Worm (Caenorhabditis elegans) whole organism, L4 larva: ENCODE measurements around the gene spp-8.
A peak's percentile ranks its signal among the peaks of the same experiment; 100 is the strongest.

ENCODE experiments used
- F44E2.7 ChIP-seq: fragments of 200-800 bp; sonication (Bioruptor generic); IDR thresholded peaks from 2 replicates; pipeline ENCODE4 v2.1.2; 2022; ENCODE audit warnings: missing genetic modification characterization, missing compliant biosample characterization
- F49E8.2 ChIP-seq: sonication (generic microtip); optimal IDR thresholded peaks from 2 replicates; lab custom pipeline; 2016; ENCODE audit warnings: missing compliant biosample characterization, mild to moderate bottlenecking, missing genetic modification characterization, borderline replicate concordance
- T20F7.1 ChIP-seq: fragments of 200-800 bp; sonication (Bioruptor generic); optimal IDR thresholded peaks from 2 replicates; lab custom pipeline; 2018; ENCODE audit warnings: mild to moderate bottlenecking, missing genetic modification characterization, missing compliant biosample characterization
- Y5F2A.4 ChIP-seq: fragments of 200-800 bp; sonication (Bioruptor generic); optimal IDR thresholded peaks from 2 replicates; lab custom pipeline; 2018; ENCODE audit warnings: mild to moderate bottlenecking, missing genetic modification characterization, missing compliant biosample characterization
- Y75B8A.6 ChIP-seq: fragments of 200-800 bp; sonication (Bioruptor generic); IDR thresholded peaks from 2 replicates; pipeline ENCODE4 v1.3.6; 2022; ENCODE audit warnings: missing genetic modification reagents, missing genetic modification characterization, missing compliant biosample characterization
- ZK337.2 ChIP-seq: fragments of 200-800 bp; sonication (Bioruptor generic); IDR thresholded peaks from 2 replicates; pipeline ENCODE4 v1.3.6; 2022; ENCODE audit warnings: missing genetic modification reagents, missing genetic modification characterization, missing compliant biosample characterization
- aha-1 ChIP-seq: fragments of 150-350 bp; peaks from one replicate; lab custom pipeline; 2014; ENCODE audit warnings: missing biosample characterization, missing genetic modification characterization
- aly-2 ChIP-seq: sonication (generic microtip); optimal IDR thresholded peaks from 2 replicates; lab custom pipeline; 2018; ENCODE audit warnings: missing biosample characterization, missing genetic modification characterization
- attf-4 ChIP-seq: sonication (generic microtip); optimal IDR thresholded peaks from 3 replicates; lab custom pipeline; 2017; ENCODE audit warnings: missing biosample characterization, missing genetic modification characterization
- ceh-32 ChIP-seq: sonication (generic microtip); optimal IDR thresholded peaks from 2 replicates; lab custom pipeline; 2016; ENCODE audit warnings: mild to moderate bottlenecking, missing genetic modification characterization, missing compliant biosample characterization; ENCODE audit not compliant: poor library complexity
- ceh-62 ChIP-seq: sonication (generic microtip); optimal IDR thresholded peaks from 2 replicates; lab custom pipeline; 2017; ENCODE audit warnings: missing biosample characterization, missing genetic modification characterization
- cey-2 ChIP-seq: sonication (generic microtip); optimal IDR thresholded peaks from 3 replicates; lab custom pipeline; 2017; ENCODE audit warnings: missing genetic modification characterization, mild to moderate bottlenecking, missing compliant biosample characterization, antibody characterized with exemption, borderline replicate concordance; ENCODE audit not compliant: insufficient read depth
- daf-16 ChIP-seq, 3 experiments: sonication (generic microtip); optimal IDR thresholded peaks; 2 replicates each; lab custom pipeline; 2016 to 2017; ENCODE audit warnings: missing genetic modification characterization in 3 of 3, missing genetic modification reagents in 3 of 3, mild to moderate bottlenecking in 2 of 3, missing compliant biosample characterization in 2 of 3, missing biosample characterization in 1 of 3, moderate library complexity in 1 of 3
- dmd-6 ChIP-seq: fragments of 200-800 bp; sonication (Bioruptor generic); IDR thresholded peaks from 2 replicates; pipeline ENCODE4 v1.3.6; 2022; ENCODE audit warnings: missing genetic modification reagents, missing genetic modification characterization, missing compliant biosample characterization
- dpl-1 ChIP-seq: fragments of 150-350 bp; optimal IDR thresholded peaks from 2 replicates; lab custom pipeline; 2014; ENCODE audit warnings: missing biosample characterization, missing genetic modification reagents, missing genetic modification characterization
- dve-1 ChIP-seq: sonication (generic microtip); optimal IDR thresholded peaks from 2 replicates; lab custom pipeline; 2017; ENCODE audit warnings: antibody characterized with exemption, mild to moderate bottlenecking, missing genetic modification characterization, missing compliant biosample characterization; ENCODE audit not compliant: insufficient read depth
- egl-27 ChIP-seq: sonication (generic microtip); optimal IDR thresholded peaks from 3 replicates; lab custom pipeline; 2017; ENCODE audit warnings: missing biosample characterization, missing genetic modification reagents, missing genetic modification characterization
- gei-8 ChIP-seq: fragments of 200-800 bp; sonication (Bioruptor generic); optimal IDR thresholded peaks from 2 replicates; lab custom pipeline; 2018; ENCODE audit warnings: mild to moderate bottlenecking, missing genetic modification characterization, missing compliant biosample characterization
- hif-1 ChIP-seq, 2 experiments: sonication (generic microtip); optimal IDR thresholded peaks; 2 replicates each; lab custom pipeline; 2016 to 2017; ENCODE audit warnings: missing compliant biosample characterization in 2 of 2, missing genetic modification characterization in 2 of 2, missing genetic modification reagents in 2 of 2, missing genotype in 2 of 2, mild to moderate bottlenecking in 1 of 2
- hlh-11 ChIP-seq: fragments of 200-800 bp; sonication (Bioruptor generic); optimal IDR thresholded peaks from 2 replicates; lab custom pipeline; 2018; ENCODE audit warnings: mild to moderate bottlenecking, missing genetic modification characterization, missing compliant biosample characterization
- hlh-30 ChIP-seq: sonication (generic microtip); optimal IDR thresholded peaks from 2 replicates; lab custom pipeline; 2017; ENCODE audit warnings: antibody characterized with exemption, mild to moderate bottlenecking, missing genetic modification characterization, missing compliant biosample characterization; ENCODE audit not compliant: insufficient read depth
- lin-13 ChIP-seq: fragments of 150-350 bp; optimal IDR thresholded peaks from 2 replicates; lab custom pipeline; 2014; ENCODE audit warnings: missing biosample characterization, missing genetic modification reagents, missing genetic modification characterization
- lin-38 ChIP-seq: fragments of 200-800 bp; sonication (Bioruptor generic); IDR thresholded peaks from 2 replicates; pipeline ENCODE4 v1.3.6; 2022; ENCODE audit warnings: missing genetic modification reagents, missing genetic modification characterization, missing compliant biosample characterization
- lin-39 ChIP-seq: fragments of 150-350 bp; optimal IDR thresholded peaks from 2 replicates; lab custom pipeline; 2014; ENCODE audit warnings: missing biosample characterization, missing genetic modification reagents, missing genetic modification characterization
- lsy-2 ChIP-seq, 2 experiments: fragments of 150-350 bp in 1 of 2; sonication (generic microtip) in 1 of 2; optimal IDR thresholded peaks; 2 replicates each; lab custom pipeline; 2014 to 2017; ENCODE audit warnings: missing biosample characterization in 2 of 2, missing genetic modification characterization in 2 of 2
- madf-9 ChIP-seq: fragments of 200-800 bp; sonication (Bioruptor generic); conservative IDR thresholded peaks from 2 replicates; pipeline ENCODE4 v1.3.6; 2022; ENCODE audit warnings: missing genetic modification reagents, missing genetic modification characterization, missing compliant biosample characterization
- mdl-1 ChIP-seq, 2 experiments: fragments of 150-350 bp in 1 of 2; sonication (generic microtip) in 1 of 2; optimal IDR thresholded peaks; 2 replicates each; lab custom pipeline; 2014 to 2017; ENCODE audit warnings: missing biosample characterization in 2 of 2, missing genetic modification characterization in 2 of 2
- mdt-29 ChIP-seq: fragments of 200-800 bp; sonication (Bioruptor generic); IDR thresholded peaks from 2 replicates; pipeline ENCODE4 v1.3.6; 2022; ENCODE audit warnings: missing genetic modification reagents, missing genetic modification characterization, missing compliant biosample characterization
- mep-1 ChIP-seq: fragments of 150-350 bp; sonication (generic microtip); optimal IDR thresholded peaks from 3 replicates; lab custom pipeline; 2014; ENCODE audit warnings: missing biosample characterization, missing genetic modification characterization
- mes-2 ChIP-seq: sonication (generic microtip); optimal IDR thresholded peaks from 2 replicates; lab custom pipeline; 2016; ENCODE audit warnings: missing genotype, mild to moderate bottlenecking, missing genetic modification characterization, missing compliant biosample characterization; ENCODE audit not compliant: poor library complexity, severe bottlenecking
- mxl-3 ChIP-seq: fragments of 200-800 bp; sonication (Bioruptor generic); optimal IDR thresholded peaks from 2 replicates; lab custom pipeline; 2018; ENCODE audit warnings: mild to moderate bottlenecking, missing genetic modification characterization, missing compliant biosample characterization
- nhr-10 ChIP-seq: fragments of 150-350 bp; optimal IDR thresholded peaks from 2 replicates; lab custom pipeline; 2014; ENCODE audit warnings: missing biosample characterization, missing genetic modification characterization
- nhr-11 ChIP-seq: fragments of 150-350 bp; optimal IDR thresholded peaks from 2 replicates; lab custom pipeline; 2014; ENCODE audit warnings: missing biosample characterization, missing genetic modification characterization
- nhr-28 ChIP-seq: fragments of 150-350 bp; optimal IDR thresholded peaks from 2 replicates; lab custom pipeline; 2014; ENCODE audit warnings: missing biosample characterization, missing genetic modification characterization
- nhr-48 ChIP-seq: sonication (generic microtip); optimal IDR thresholded peaks from 2 replicates; lab custom pipeline; 2016; ENCODE audit warnings: mild to moderate bottlenecking, missing genetic modification characterization, missing compliant biosample characterization
- saeg-2 ChIP-seq: fragments of 200-800 bp; sonication (Bioruptor generic); IDR thresholded peaks from 2 replicates; pipeline ENCODE4 v1.3.6; 2022; ENCODE audit warnings: missing genetic modification reagents, missing genetic modification characterization, missing compliant biosample characterization
- set-16 ChIP-seq: fragments of 200-800 bp; sonication (Bioruptor generic); IDR thresholded peaks from 2 replicates; pipeline ENCODE4 v1.3.6; 2022; ENCODE audit warnings: missing genetic modification reagents, missing genetic modification characterization, missing compliant biosample characterization
- unc-62 ChIP-seq, 3 experiments: fragments of 150-350 bp in 1 of 3; sonication (generic microtip); optimal IDR thresholded peaks in 2 of 3; peaks in 1 of 3; 1 replicate in 1 of 3; 2 replicates in 2 of 3; lab custom pipeline; 2014 to 2017; ENCODE audit warnings: missing biosample characterization in 3 of 3, missing genetic modification characterization in 3 of 3, missing genetic modification reagents in 3 of 3, missing genotype in 1 of 3
- zip-11 ChIP-seq: fragments of 200-800 bp; sonication (Bioruptor generic); IDR thresholded peaks from 2 replicates; pipeline ENCODE4 v1.3.6; 2022; ENCODE audit warnings: missing genetic modification characterization, missing compliant biosample characterization
- ztf-7 ChIP-seq: fragments of 150-350 bp; optimal IDR thresholded peaks from 2 replicates; lab custom pipeline; 2014; ENCODE audit warnings: missing biosample characterization, missing genetic modification characterization

spp-8 gene

ce11 chrIV:8514546-8514945 lies 33.1 kb downstream of the spp-8 start:
- peak; percentile 20 for TF ChIP-seq F49E8.2 (tag; lab: Kevin White, UChicago)
- 0 out of 2 replicates have a peak, but pooled peaks have one; percentile 16 for TF ChIP-seq lin-38 (GFP tag; lab: Robert Waterston, UW)
- no peak for TF ChIP-seq hlh-30 (tag; lab: Kevin White, UChicago)

ce11 chrIV:8519949-8520348 lies 38.5 kb downstream of the spp-8 start:
- peak in 1 of 2 experiments; percentile 95 for TF ChIP-seq unc-62 (GFP tag; optimal IDR thresholded peaks at IDR 0.05 in 1 of 2; lab: Kevin White, UChicago)
- TF ChIP-seq unc-62 (tag; optimal IDR thresholded peaks at IDR 0.05; lab: Kevin White, UChicago) = no peak
- TF ChIP-seq ZK337.2 (GFP tag; lab: Robert Waterston, UW) = no peak
- TF ChIP-seq madf-9 (GFP tag; lab: Robert Waterston, UW) = no peak

ce11 chrIV:8520594-8520993 lies 39.1 kb downstream of the spp-8 start, which contains the start of gene pkg-2:
Gene pkg-2 (plus strand): TSS chrIV:8520894.
- TF ChIP-seq F49E8.2 (tag; lab: Kevin White, UChicago) = no peak
- TF ChIP-seq ceh-32 (tag; lab: Kevin White, UChicago) = no peak
- TF ChIP-seq aly-2 (tag; lab: Kevin White, UChicago) = no peak
- no peak for TF ChIP-seq ztf-7 (tag; lab: Kevin White, UChicago)
- no peak for TF ChIP-seq mep-1 (tag; lab: Kevin White, UChicago)
- TF ChIP-seq zip-11 (GFP tag; lab: Robert Waterston, UW) = no peak
- TF ChIP-seq mes-2 = no peak
- no peak for TF ChIP-seq aha-1
- TF ChIP-seq, all 104 proteins: peak for 0

- TF ChIP-seq unc-62 (GFP tag; optimal IDR thresholded peaks at IDR 0.05 in 1 of 2; lab: Kevin White, UChicago) = peak in 1 of 2 experiments; percentile 96
- TF ChIP-seq unc-62 (tag; optimal IDR thresholded peaks at IDR 0.05; lab: Kevin White, UChicago) = no peak
- no peak for TF ChIP-seq saeg-2 (GFP tag; lab: Robert Waterston, UW)
- no peak for TF ChIP-seq F44E2.7 (GFP tag; lab: Robert Waterston, UW)
These were observed 42.5 kb downstream of the spp-8 start for ce11 chrIV:8523981-8524380.

ce11 chrIV:8526050-8526449 lies 44.6 kb downstream of the spp-8 start:
- TF ChIP-seq Y5F2A.4 (GFP tag; lab: Kevin White, UChicago) (no peak), lin-38 (GFP tag; lab: Robert Waterston, UW) (no peak), egl-27 (no peak), aha-1 (peak; percentile 35), hif-1 (tag; optimal IDR thresholded peaks at IDR 0.05; lab: Kevin White, UChicago) (peak in 1 of 2 experiments; percentile 27), dpl-1 (GFP tag; lab: Kevin White, UChicago) (no peak), nhr-11 (tag; lab: Kevin White, UChicago) (peak; percentile 94), lin-13 (GFP tag; lab: Kevin White, UChicago) (no peak), hlh-30 (tag; lab: Kevin White, UChicago) (peak; percentile 88), mxl-3 (GFP tag; lab: Kevin White, UChicago) (peak; percentile 70), ceh-62 (tag; lab: Kevin White, UChicago) (no peak), cey-2 (tag; lab: Kevin White, UChicago) (no peak), lsy-2 (tag; optimal IDR thresholded peaks at IDR 0.05; lab: Kevin White, UChicago) (peak; percentile 18 to 84), nhr-28 (peak; percentile 77), mdl-1 (tag; optimal IDR thresholded peaks at IDR 0.05; lab: Kevin White, UChicago) (peak in 1 of 2 experiments; percentile 88), dmd-6 (GFP tag; lab: Robert Waterston, UW) (peak; percentile 70), attf-4 (no peak), nhr-10 (no peak), set-16 (GFP tag; lab: Robert Waterston, UW) (no peak), T20F7.1 (GFP tag; lab: Kevin White, UChicago) (no peak), dve-1 (peak; percentile 55), ztf-7 (tag; lab: Kevin White, UChicago) (no peak), nhr-48 (tag; lab: Kevin White, UChicago) (peak; percentile 95), lin-39 (tag; lab: Kevin White, UChicago) (no peak), daf-16 (GFP tag; optimal IDR thresholded peaks at IDR 0.05; lab: Kevin White, UChicago) (peak in 1 of 2 experiments; percentile 92), daf-16 (tag; optimal IDR thresholded peaks at IDR 0.05; lab: Kevin White, UChicago) (peak; percentile 42), hlh-11 (tag; lab: Kevin White, UChicago) (peak; percentile 90), gei-8 (GFP tag; lab: Kevin White, UChicago) (peak; percentile 44), mdt-29 (peak; percentile 59; the same call in 1 of the 2 replicates), Y75B8A.6 (GFP tag; lab: Robert Waterston, UW) (no peak)
